Worm (Caenorhabditis elegans) whole organism, early embryonic: ENCODE data around the gene F22E5.22.
"Not testable (repeated sequence)": the region's sequence is repeated elsewhere in the genome, so short reads cannot be mapped to it uniquely, and the experiment has no call there.

Source experiments
- aly-1 ChIP-seq: sonication (generic microtip); optimal IDR thresholded peaks from 2 replicates; lab custom pipeline; 2016; ENCODE audit warnings: missing genetic modification characterization, missing compliant biosample characterization
- ama-1 ChIP-seq: fragments of 150-350 bp; optimal IDR thresholded peaks from 2 replicates; lab custom pipeline; 2014
- ets-7 ChIP-seq: sonication (generic microtip); optimal IDR thresholded peaks from 2 replicates; lab custom pipeline; 2016; ENCODE audit warnings: missing genotype, missing genetic modification characterization, missing compliant biosample characterization
- flt-1 ChIP-seq: fragments of 200-800 bp; sonication (Bioruptor generic); IDR thresholded peaks from 2 replicates; pipeline ENCODE4 v1.3.6; 2022; ENCODE audit warnings: missing genetic modification characterization, missing compliant biosample characterization
- hmbx-1 ChIP-seq: sonication (generic microtip); optimal IDR thresholded peaks from 2 replicates; lab custom pipeline; 2016; ENCODE audit warnings: mild to moderate bottlenecking, missing genetic modification characterization, missing compliant biosample characterization
- hmg-4 ChIP-seq: fragments of 200-800 bp; sonication (Bioruptor generic); optimal IDR thresholded peaks from 2 replicates; lab custom pipeline; 2018; ENCODE audit warnings: mild to moderate bottlenecking, missing genetic modification characterization, missing compliant biosample characterization
- tbx-11 ChIP-seq: fragments of 200-800 bp; sonication (Bioruptor generic); IDR thresholded peaks from 2 replicates; pipeline ENCODE4 v1.3.6; 2022; ENCODE audit warnings: missing genetic modification characterization, missing compliant biosample characterization

ce11 chrII:2672320-2672719 is 6.6 kb downstream of the F22E5.22 start, which contains the start of gene sri-57:
- not testable (repeated sequence) for TF ChIP-seq hmg-4 (GFP tag; lab: Kevin White, UChicago); ama-1 (lab: Kevin White, UChicago); hmbx-1 (tag; lab: Kevin White, UChicago); aly-1; flt-1 (GFP tag; lab: Robert Waterston, UW); tbx-11; ets-7
